Fruit fly (Drosophila melanogaster) whole organism, prepupa: ENCODE measurements around the gene Ir7c.

Source experiments
- CG11294 ChIP-seq: fragments of 200-800 bp; sonication (Bioruptor generic); IDR thresholded peaks from 2 replicates; pipeline ENCODE4 v1.3.6; 2022; ENCODE audit warnings: missing biosample characterization, missing genetic modification characterization
- CG1621 ChIP-seq: fragments of 200-800 bp; sonication (Bioruptor generic); optimal IDR thresholded peaks from 3 replicates; lab custom pipeline; 2018; ENCODE audit warnings: missing biosample characterization, mild to moderate bottlenecking, missing genetic modification characterization
- CG16779 ChIP-seq: fragments of 200-800 bp; sonication (Bioruptor generic); optimal IDR thresholded peaks from 3 replicates; lab custom pipeline; 2017; ENCODE audit warnings: missing biosample characterization, mild to moderate bottlenecking, missing genetic modification characterization
- CG3032 ChIP-seq: fragments of 200-800 bp; optimal IDR thresholded peaks from 2 replicates; lab custom pipeline; 2019; ENCODE audit warnings: missing biosample characterization, mild to moderate bottlenecking, missing genetic modification characterization, moderate library complexity
- CG31627 ChIP-seq: fragments of 200-800 bp; sonication (Bioruptor generic); optimal IDR thresholded peaks from 3 replicates; lab custom pipeline; 2016; ENCODE audit warnings: missing biosample characterization, missing genetic modification characterization
- CG34406 ChIP-seq: fragments of 200-800 bp; sonication (Bioruptor generic); optimal IDR thresholded peaks from 3 replicates; lab custom pipeline; 2016; ENCODE audit warnings: missing biosample characterization, missing genetic modification characterization
- CG3919 ChIP-seq: fragments of 200-800 bp; sonication (Bioruptor generic); optimal IDR thresholded peaks from 3 replicates; lab custom pipeline; 2016; ENCODE audit warnings: missing biosample characterization, missing genetic modification characterization
- CG6163 ChIP-seq: fragments of 200-800 bp; sonication (Bioruptor generic); IDR thresholded peaks from 3 replicates; pipeline ENCODE4 v1.3.6; 2022; ENCODE audit warnings: missing biosample characterization, missing genetic modification characterization
- CG6792 ChIP-seq: fragments of 200-800 bp; sonication (Bioruptor generic); optimal IDR thresholded peaks from 3 replicates; lab custom pipeline; 2016; ENCODE audit warnings: missing biosample characterization, missing genetic modification characterization
- CG6808 ChIP-seq: fragments of 200-800 bp; sonication (Bioruptor generic); optimal IDR thresholded peaks from 3 replicates; lab custom pipeline; 2017; ENCODE audit warnings: missing biosample characterization, missing genetic modification characterization, mild to moderate bottlenecking, moderate library complexity, missing genetic modification reagents
- CG6854 ChIP-seq: fragments of 200-800 bp; sonication (Bioruptor generic); optimal IDR thresholded peaks from 2 replicates; lab custom pipeline; 2017; ENCODE audit warnings: missing biosample characterization, mild to moderate bottlenecking, missing genetic modification characterization
- CG8319 ChIP-seq: fragments of 200-800 bp; sonication (Bioruptor generic); optimal IDR thresholded peaks from 3 replicates; lab custom pipeline; 2016; ENCODE audit warnings: missing biosample characterization, missing genetic modification characterization
- CG8632 ChIP-seq: fragments of 200-800 bp; sonication (Bioruptor generic); optimal IDR thresholded peaks from 3 replicates; lab custom pipeline; 2016; ENCODE audit warnings: missing biosample characterization, missing genetic modification characterization
- CG9139 ChIP-seq: fragments of 200-800 bp; sonication (Bioruptor generic); optimal IDR thresholded peaks from 3 replicates; lab custom pipeline; 2017; ENCODE audit warnings: missing biosample characterization, mild to moderate bottlenecking, missing genetic modification characterization
- Eip75B ChIP-seq: fragments of 200-800 bp; sonication (Bioruptor generic); optimal IDR thresholded peaks from 3 replicates; lab custom pipeline; 2016; ENCODE audit warnings: missing biosample characterization, missing genetic modification characterization
- Ets21C ChIP-seq: fragments of 200-800 bp; sonication (Bioruptor generic); optimal IDR thresholded peaks from 3 replicates; lab custom pipeline; 2016; ENCODE audit warnings: missing biosample characterization, missing genetic modification characterization
- Gug ChIP-seq: fragments of 200-800 bp; sonication (Bioruptor generic); IDR thresholded peaks from 2 replicates; pipeline ENCODE4 v1.3.6; 2022; ENCODE audit warnings: missing biosample characterization, missing genetic modification characterization
- Hr4 ChIP-seq: fragments of 200-800 bp; sonication (Bioruptor generic); optimal IDR thresholded peaks from 3 replicates; lab custom pipeline; 2016; ENCODE audit warnings: missing biosample characterization, missing genetic modification characterization
- Lpt ChIP-seq: fragments of 200-800 bp; sonication (Bioruptor generic); optimal IDR thresholded peaks from 3 replicates; lab custom pipeline; 2016; ENCODE audit warnings: missing biosample characterization, missing genetic modification characterization
- Met ChIP-seq: fragments of 200-800 bp; sonication (Bioruptor generic); optimal IDR thresholded peaks from 3 replicates; lab custom pipeline; 2016; ENCODE audit warnings: missing biosample characterization, missing genetic modification characterization
- OdsH ChIP-seq: fragments of 200-800 bp; sonication (Bioruptor generic); optimal IDR thresholded peaks from 3 replicates; lab custom pipeline; 2016; ENCODE audit warnings: missing biosample characterization, missing genetic modification characterization
- Smox ChIP-seq: fragments of 200-800 bp; sonication (Bioruptor generic); optimal IDR thresholded peaks from 3 replicates; lab custom pipeline; 2016; ENCODE audit warnings: missing biosample characterization, missing genetic modification characterization
- Sox102F ChIP-seq: fragments of 200-800 bp; sonication (Bioruptor generic); optimal IDR thresholded peaks from 2 replicates; lab custom pipeline; 2016; ENCODE audit warnings: missing biosample characterization, mild to moderate bottlenecking, missing genetic modification characterization
- Sox14 ChIP-seq: fragments of 200-800 bp; sonication (Bioruptor generic); optimal IDR thresholded peaks from 3 replicates; lab custom pipeline; 2016; ENCODE audit warnings: missing biosample characterization, missing genetic modification characterization
- achi ChIP-seq: fragments of 200-800 bp; sonication (Bioruptor generic); optimal IDR thresholded peaks from 3 replicates; lab custom pipeline; 2016; ENCODE audit warnings: missing biosample characterization, missing genetic modification characterization
- cyc ChIP-seq: fragments of 200-800 bp; sonication (Bioruptor generic); optimal IDR thresholded peaks from 3 replicates; lab custom pipeline; 2016; ENCODE audit warnings: missing biosample characterization, missing genetic modification characterization
- dac ChIP-seq: fragments of 200-800 bp; sonication (Bioruptor generic); optimal IDR thresholded peaks from 2 replicates; lab custom pipeline; 2017; ENCODE audit warnings: missing biosample characterization, mild to moderate bottlenecking, missing genetic modification characterization
- dsx ChIP-seq: fragments of 200-800 bp; optimal IDR thresholded peaks from 3 replicates; lab custom pipeline; 2019; ENCODE audit warnings: missing biosample characterization, mild to moderate bottlenecking, missing genetic modification characterization, moderate library complexity; ENCODE audit not compliant: poor library complexity, severe bottlenecking
- eg ChIP-seq: fragments of 200-800 bp; sonication (Bioruptor generic); IDR thresholded peaks from 3 replicates; pipeline ENCODE4 v1.3.6; 2022; ENCODE audit warnings: missing biosample characterization, missing genetic modification characterization
- esn ChIP-seq: fragments of 200-800 bp; sonication (Bioruptor generic); optimal IDR thresholded peaks from 2 replicates; lab custom pipeline; 2016; ENCODE audit warnings: missing biosample characterization, mild to moderate bottlenecking, missing genetic modification characterization, moderate library complexity
- fd59A ChIP-seq: fragments of 200-800 bp; sonication (Bioruptor generic); optimal IDR thresholded peaks from 2 replicates; lab custom pipeline; 2017; ENCODE audit warnings: missing biosample characterization, mild to moderate bottlenecking, missing genetic modification characterization, missing genetic modification reagents
- fd85E ChIP-seq: fragments of 200-800 bp; sonication (Bioruptor generic); optimal IDR thresholded peaks from 3 replicates; lab custom pipeline; 2016; ENCODE audit warnings: missing biosample characterization, missing genetic modification characterization
- fkh ChIP-seq: fragments of 200-800 bp; sonication (Bioruptor generic); optimal IDR thresholded peaks from 3 replicates; lab custom pipeline; 2017; ENCODE audit warnings: missing biosample characterization, mild to moderate bottlenecking, missing genetic modification characterization, moderate library complexity
- net ChIP-seq: fragments of 200-800 bp; sonication (Bioruptor generic); optimal IDR thresholded peaks from 3 replicates; lab custom pipeline; 2016; ENCODE audit warnings: missing biosample characterization, missing genetic modification characterization
- pdm3 ChIP-seq: fragments of 200-800 bp; sonication (Bioruptor generic); optimal IDR thresholded peaks from 3 replicates; lab custom pipeline; 2016; ENCODE audit warnings: missing biosample characterization, missing genetic modification characterization
- salr ChIP-seq, 2 experiments: fragments of 200-800 bp; sonication (Bioruptor generic); optimal IDR thresholded peaks; 3 replicates each; lab custom pipeline; 2016 to 2018; ENCODE audit warnings: missing biosample characterization in 2 of 2, missing genetic modification characterization in 2 of 2, mild to moderate bottlenecking in 1 of 2
- spab ChIP-seq: fragments of 200-800 bp; sonication (Bioruptor generic); optimal IDR thresholded peaks from 2 replicates; lab custom pipeline; 2017; ENCODE audit warnings: missing biosample characterization, mild to moderate bottlenecking, missing genetic modification characterization, missing genetic modification reagents
- ss ChIP-seq, 2 experiments: fragments of 200-800 bp; sonication (Bioruptor generic); optimal IDR thresholded peaks; 2 replicates in 1 of 2; 3 replicates in 1 of 2; lab custom pipeline; 2017 to 2018; ENCODE audit warnings: mild to moderate bottlenecking in 2 of 2, missing biosample characterization in 2 of 2, missing genetic modification characterization in 2 of 2, moderate library complexity in 1 of 2

Gene Ir7c

DNA sequence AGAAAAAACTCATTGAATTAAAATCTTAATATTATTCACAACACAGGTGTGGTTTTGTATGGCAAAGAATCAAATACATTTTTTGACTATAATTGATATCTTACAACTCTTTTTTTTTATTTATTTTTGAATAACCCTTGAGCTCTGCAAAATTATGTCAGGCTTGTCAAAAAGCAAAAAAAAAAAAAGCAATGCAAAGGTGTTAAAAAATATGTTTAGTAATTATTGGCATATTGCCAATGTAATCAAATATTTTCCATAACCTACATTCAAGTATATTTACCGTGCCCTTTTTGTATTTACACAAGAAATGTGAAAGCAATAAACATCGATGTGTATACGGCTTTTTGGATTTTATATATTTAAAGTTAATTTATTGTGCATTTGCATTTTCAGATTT is at the start of gene Ir7c:
TSS of gene Ir7c (plus strand) at position 301 of the 400 bp plus-strand sequence.
- TF ChIP-seq CG6792 (GFP tag; lab: Kevin White, UChicago) (no peak), fkh (GFP tag; lab: Kevin White, UChicago) (no peak)

- TF ChIP-seq CG3032 (tag; lab: Kevin White, UChicago) (no peak), CG31627 (GFP tag; lab: Kevin White, UChicago) (no peak), Sox102F (GFP tag; lab: Kevin White, UChicago) (no peak), eg (no peak), OdsH (GFP tag; lab: Kevin White, UChicago) (no peak), spab (GFP tag; lab: Kevin White, UChicago) (no peak), CG3919 (GFP tag; lab: Kevin White, UChicago) (no peak), esn (no peak), Ets21C (no peak), CG8319 (no peak), cyc (GFP tag; lab: Kevin White, UChicago) (no peak), Hr4 (GFP tag; lab: Kevin White, UChicago) (no peak), fkh (GFP tag; lab: Kevin White, UChicago) (no peak), CG1621 (no peak), fd85E (GFP tag; lab: Kevin White, UChicago) (no peak)
These were observed 48.9 kb upstream of the Ir7c start for dm6 chrX:7825310-7825709.

DNA sequence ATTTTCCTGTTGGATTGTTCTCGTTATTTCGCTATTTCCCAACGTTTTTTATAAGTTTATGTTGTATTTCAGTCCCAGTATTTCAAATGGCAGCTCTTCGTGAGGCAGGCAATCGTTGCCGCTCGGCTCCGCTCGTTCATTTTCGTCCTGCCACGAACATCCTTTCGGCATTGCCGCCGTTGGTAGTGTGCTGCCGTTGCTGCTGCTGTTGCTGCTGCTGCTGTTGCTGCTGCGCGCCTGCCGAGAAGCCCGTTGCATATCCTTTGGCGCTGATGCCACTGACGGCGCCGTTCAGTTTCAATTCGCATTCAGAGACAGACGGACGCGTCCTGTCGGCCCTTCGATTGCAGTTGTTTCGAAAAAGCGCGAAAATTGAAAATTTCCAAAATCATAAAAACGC is 48.3 kb upstream of the Ir7c start, which contains the start of gene CARPA:
TSS of gene CARPA (plus strand) at position 301 of the 400 bp plus-strand sequence.
- TF ChIP-seq Gug (GFP tag; lab: Robert Waterston, UW) (no peak), Sox14 (GFP tag; lab: Kevin White, UChicago) (no peak), CG1621 (no peak), dac (GFP tag; lab: Kevin White, UChicago) (no peak), Met (GFP tag; lab: Kevin White, UChicago) (no peak), Eip75B (GFP tag; lab: Kevin White, UChicago) (no peak), Smox (GFP tag; lab: Kevin White, UChicago) (no peak), Lpt (GFP tag; lab: Kevin White, UChicago) (no peak), salr (GFP tag; optimal IDR thresholded peaks at IDR 0.05; lab: Kevin White, UChicago) (no peak), CG34406 (GFP tag; lab: Kevin White, UChicago) (no peak), CG31627 (GFP tag; lab: Kevin White, UChicago) (no peak), CG11294 (GFP tag; lab: Robert Waterston, UW) (no peak), CG6163 (GFP tag; lab: Robert Waterston, UW) (no peak), cyc (GFP tag; lab: Kevin White, UChicago) (no peak), fd59A (GFP tag; lab: Kevin White, UChicago) (no peak), CG16779 (tag; lab: Kevin White, UChicago) (no peak)

DNA sequence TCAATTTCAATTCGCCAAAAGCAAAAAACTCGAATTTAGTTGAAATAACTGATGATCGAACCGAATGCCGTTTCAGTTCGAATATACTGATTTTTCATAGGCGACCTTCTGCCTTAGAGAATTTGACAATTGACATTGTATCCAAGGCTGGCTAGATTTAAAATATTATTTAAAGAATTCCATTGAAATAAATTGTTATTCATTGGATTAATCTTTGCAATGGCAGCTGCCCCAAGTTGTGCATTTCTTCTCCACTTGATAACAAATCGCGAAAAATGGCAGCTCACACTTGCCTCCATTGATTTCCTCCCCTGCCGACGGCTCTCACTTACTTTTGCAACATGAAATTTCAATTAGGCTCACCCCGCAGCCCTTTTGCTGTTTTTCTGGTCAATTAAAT is 20.1 kb upstream of the Ir7c start, which contains the start of gene CG10920:
TSS of gene CG10920 (minus strand) at position 101 of the 400 bp plus-strand sequence.
- TF ChIP-seq ss (GFP tag; optimal IDR thresholded peaks at IDR 0.05; lab: Kevin White, UChicago) = no peak
- TF ChIP-seq dsx = no peak
- no peak for TF ChIP-seq net (GFP tag; lab: Kevin White, UChicago)
- TF ChIP-seq eg = no peak
- no peak for TF ChIP-seq Met (GFP tag; lab: Kevin White, UChicago)
- TF ChIP-seq CG8632 (GFP tag; lab: Kevin White, UChicago) = no peak
- no peak for TF ChIP-seq CG6808 (GFP tag; lab: Kevin White, UChicago)
- no peak for TF ChIP-seq pdm3 (GFP tag; lab: Kevin White, UChicago)
- TF ChIP-seq CG6854 (GFP tag; lab: Kevin White, UChicago) = no peak
- TF ChIP-seq Gug (GFP tag; lab: Robert Waterston, UW) = no peak
- TF ChIP-seq achi (GFP tag; lab: Kevin White, UChicago) = no peak
- TF ChIP-seq OdsH (GFP tag; lab: Kevin White, UChicago) = no peak
- no peak for TF ChIP-seq CG9139 (GFP tag; lab: Kevin White, UChicago)
